Fruit fly (Drosophila melanogaster): ENCODE data around the gene CG7168.

Gene CG7168

DNA sequence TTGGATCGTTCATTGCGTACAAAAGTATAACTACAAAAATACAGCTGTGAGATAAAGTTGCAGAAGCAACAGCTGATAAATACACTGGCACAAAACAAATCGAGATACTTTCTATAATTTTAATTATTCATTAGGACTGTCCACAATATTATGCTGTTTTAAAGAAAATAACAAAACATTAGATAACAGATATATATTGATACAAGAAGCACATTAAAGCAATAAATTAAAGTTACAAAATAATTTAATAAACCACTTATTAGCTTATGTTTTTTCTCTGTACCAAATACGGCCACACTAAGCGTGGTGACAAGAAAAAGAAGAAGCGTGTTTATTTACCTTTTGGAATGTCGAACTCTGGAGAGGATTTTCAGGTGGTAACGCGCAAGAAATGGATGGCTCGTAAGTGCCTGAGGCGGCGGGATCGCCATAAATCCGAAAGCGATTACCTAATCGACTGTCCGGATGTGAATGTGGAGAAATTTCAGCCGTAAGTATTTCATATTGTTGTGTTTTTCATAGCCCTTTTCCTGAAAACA lies 5.6 kb downstream of the CG7168 start, which contains the start of the genes CG7988 and CG7183:
CG7988 (plus strand) TSS at position 316 of the 539 bp plus-strand sequence.
CG7183 (minus strand) TSS at position 489 of the 539 bp plus-strand sequence.
- TF ChIP-seq Hr83 (GFP tag; optimal IDR thresholded peaks at IDR 0.05; ENCODE audit: poor library complexity, severe bottlenecking) (no peak), Dfd (GFP tag; optimal IDR thresholded peaks at IDR 0.05) (no peak), CG9705 (GFP tag; optimal IDR thresholded peaks at IDR 0.05) (peak; percentile 89), Mio (GFP tag; optimal IDR thresholded peaks at IDR 0.05) (peak; percentile 75), woc (GFP tag; optimal IDR thresholded peaks at IDR 0.05) (peak; percentile 94), fru (GFP tag; optimal IDR thresholded peaks at IDR 0.05) (peak; percentile 98), CG32264 (GFP tag; optimal IDR thresholded peaks at IDR 0.05) (peak; percentile 79), brk (GFP tag; optimal IDR thresholded peaks at IDR 0.05) (no peak), h (GFP tag; optimal IDR thresholded peaks at IDR 0.05) (peak; percentile 98), HLH106 (tag; optimal IDR thresholded peaks at IDR 0.05) (peak; percentile 98), OdsH (GFP tag; optimal IDR thresholded peaks at IDR 0.05) (peak; percentile 98), jim (GFP tag; optimal IDR thresholded peaks at IDR 0.05) (peak; percentile 35), Abd-B (GFP tag; optimal IDR thresholded peaks at IDR 0.05) (no peak), Jra (GFP tag; optimal IDR thresholded peaks at IDR 0.05) (peak; percentile 96), GATAd (GFP tag; optimal IDR thresholded peaks at IDR 0.05) (peak; percentile 88), CrebA (GFP tag; optimal IDR thresholded peaks at IDR 0.05; ENCODE audit: borderline replicate concordance) (no peak), rgr (GFP tag; optimal IDR thresholded peaks at IDR 0.05) (peak; percentile 98), usp (GFP tag; optimal IDR thresholded peaks at IDR 0.05) (no peak), psq (GFP tag; optimal IDR thresholded peaks at IDR 0.05) (peak; percentile 95), br (GFP tag; optimal IDR thresholded peaks at IDR 0.05) (peak; percentile 95), sv (GFP tag; optimal IDR thresholded peaks at IDR 0.05) (peak; percentile 95), Hr78 (GFP tag; optimal IDR thresholded peaks at IDR 0.05) (no peak), Sp1 (GFP tag; optimal IDR thresholded peaks at IDR 0.05) (peak; percentile 98), Rel (GFP tag; optimal IDR thresholded peaks at IDR 0.05) (no peak), Rel (tag; optimal IDR thresholded peaks at IDR 0.05) (peak; percentile 81), tai (GFP tag; optimal IDR thresholded peaks at IDR 0.05) (no peak), Vsx2 (GFP tag; optimal IDR thresholded peaks at IDR 0.05; ENCODE audit: partially characterized antibody) (no peak), Hnf4 (GFP tag; optimal IDR thresholded peaks at IDR 0.05) (peak; percentile 97), foxo (GFP tag; optimal IDR thresholded peaks at IDR 0.05) (peak; percentile 49 to 98), Dif (GFP tag; optimal IDR thresholded peaks at IDR 0.05; ENCODE audit: partially characterized antibody) (no peak), pan (optimal IDR thresholded peaks at IDR 0.05) (no peak), dsf (GFP tag; optimal IDR thresholded peaks at IDR 0.05; ENCODE audit: borderline replicate concordance) (peak; percentile 94), ey (GFP tag; optimal IDR thresholded peaks at IDR 0.05) (peak; percentile 96), dmrt93B (GFP tag; optimal IDR thresholded peaks at IDR 0.05) (peak; percentile 92), dl (GFP tag; optimal IDR thresholded peaks at IDR 0.05; ENCODE audit: insufficient read depth in 1 of 2, partially characterized antibody in 2 of 2) (no peak), Myc (optimal IDR thresholded peaks at IDR 0.05) (no peak), lola (GFP tag; optimal IDR thresholded peaks at IDR 0.05) (no peak), sage (GFP tag; optimal IDR thresholded peaks at IDR 0.05) (no peak), N (GFP tag; optimal IDR thresholded peaks at IDR 0.05) (no peak)

DNA sequence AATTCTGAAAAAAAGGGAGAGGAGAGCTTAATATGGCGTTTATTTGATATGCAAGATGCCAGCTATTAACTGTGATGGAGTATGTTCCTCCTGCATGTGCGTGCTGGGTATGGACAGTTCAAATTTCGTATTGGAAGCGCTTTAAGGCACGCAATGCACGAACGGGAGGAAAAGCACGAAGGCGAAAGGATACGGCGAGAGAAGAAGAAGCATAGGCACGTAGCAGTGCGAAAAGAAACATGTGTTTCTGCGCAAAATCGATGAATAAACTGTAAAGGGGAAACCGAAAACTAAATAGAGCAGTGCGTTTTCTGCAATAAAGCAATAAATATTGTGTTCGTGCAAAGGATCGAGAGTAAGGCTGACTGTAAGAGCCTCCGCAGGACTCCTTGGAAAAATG lies 10.0 kb downstream of the CG7168 start, which contains the start of gene CG14314:
CG14314 (plus strand) TSS at position 243 of the 400 bp plus-strand sequence.
- TF ChIP-seq lola (GFP tag; optimal IDR thresholded peaks at IDR 0.05) (no peak), fru (GFP tag; optimal IDR thresholded peaks at IDR 0.05) (no peak), Abd-B (GFP tag; optimal IDR thresholded peaks at IDR 0.05) (no peak), tai (GFP tag; optimal IDR thresholded peaks at IDR 0.05) (no peak), foxo (GFP tag; optimal IDR thresholded peaks at IDR 0.05) (no peak), woc (GFP tag; optimal IDR thresholded peaks at IDR 0.05) (no peak), Rel (GFP tag; optimal IDR thresholded peaks at IDR 0.05) (no peak), Rel (tag; optimal IDR thresholded peaks at IDR 0.05) (no peak), OdsH (GFP tag; optimal IDR thresholded peaks at IDR 0.05) (no peak), Hnf4 (GFP tag; optimal IDR thresholded peaks at IDR 0.05) (no peak), dl (GFP tag; optimal IDR thresholded peaks at IDR 0.05; ENCODE audit: insufficient read depth in 1 of 2, partially characterized antibody in 2 of 2) (no peak), rgr (GFP tag; optimal IDR thresholded peaks at IDR 0.05) (no peak), Sp1 (GFP tag; optimal IDR thresholded peaks at IDR 0.05) (no peak), h (GFP tag; optimal IDR thresholded peaks at IDR 0.05) (no peak)

Measured in whole organism, wandering third instar larva.